Worm (Caenorhabditis elegans) whole organism, young adult: ENCODE results near the gene D2045.8.

Source experiments
- C06A6.2 ChIP-seq: fragments of 200-800 bp; sonication (Bioruptor generic); conservative IDR thresholded peaks from 2 replicates; pipeline ENCODE4 v1.3.6; 2022; ENCODE audit warnings: missing genetic modification characterization, missing compliant biosample characterization
- D2030.7 ChIP-seq: fragments of 200-800 bp; sonication (Bioruptor generic); IDR thresholded peaks from 2 replicates; pipeline ENCODE4 v1.3.6; 2022; ENCODE audit warnings: missing genetic modification reagents, missing genetic modification characterization, missing compliant biosample characterization
- Y67H2A.10 ChIP-seq: fragments of 200-800 bp; sonication (Bioruptor generic); conservative IDR thresholded peaks from 2 replicates; pipeline ENCODE4 v1.3.6; 2022; ENCODE audit warnings: missing genetic modification reagents, missing genetic modification characterization, missing compliant biosample characterization
- Y79H2A.3 ChIP-seq: fragments of 200-800 bp; sonication (Bioruptor generic); conservative IDR thresholded peaks from 2 replicates; pipeline ENCODE4 v1.3.6; 2022; ENCODE audit warnings: missing genetic modification reagents, missing genetic modification characterization, missing compliant biosample characterization
- Y95B8A.8 ChIP-seq: fragments of 200-800 bp; sonication (Bioruptor generic); IDR thresholded peaks from 2 replicates; pipeline ENCODE4 v1.3.6; 2022; ENCODE audit warnings: missing genetic modification reagents, missing genetic modification characterization, missing compliant biosample characterization
- akir-1 ChIP-seq: fragments of 200-800 bp; sonication (Bioruptor generic); optimal IDR thresholded peaks from 2 replicates; lab custom pipeline; 2018; ENCODE audit warnings: mild to moderate bottlenecking, missing genetic modification characterization, moderate library complexity, missing compliant biosample characterization
- aptf-2 ChIP-seq: fragments of 200-800 bp; sonication (Bioruptor generic); conservative IDR thresholded peaks from 2 replicates; pipeline ENCODE4 v1.3.6; 2022; ENCODE audit warnings: missing genetic modification reagents, missing genetic modification characterization, missing compliant biosample characterization
- aptf-3 ChIP-seq: fragments of 200-800 bp; sonication (Bioruptor generic); IDR thresholded peaks from 2 replicates; pipeline ENCODE4 v1.3.6; 2022; ENCODE audit warnings: missing genetic modification characterization, missing compliant biosample characterization
- attf-5 ChIP-seq: fragments of 200-800 bp; sonication (Bioruptor generic); optimal IDR thresholded peaks from 2 replicates; lab custom pipeline; 2018; ENCODE audit warnings: mild to moderate bottlenecking, missing genetic modification characterization, missing compliant biosample characterization
- ccch-3 ChIP-seq: fragments of 200-800 bp; sonication (Bioruptor generic); optimal IDR thresholded peaks from 2 replicates; lab custom pipeline; 2018; ENCODE audit warnings: mild to moderate bottlenecking, missing genetic modification characterization, missing compliant biosample characterization
- cebp-2 ChIP-seq: fragments of 200-800 bp; sonication (Bioruptor generic); IDR thresholded peaks from 2 replicates; pipeline ENCODE4 v1.3.6; 2022; ENCODE audit warnings: missing genetic modification characterization, missing compliant biosample characterization
- ceh-27 ChIP-seq: fragments of 200-800 bp; sonication (Bioruptor generic); optimal IDR thresholded peaks from 2 replicates; lab custom pipeline; 2018; ENCODE audit warnings: mild to moderate bottlenecking, missing genetic modification characterization, moderate library complexity, missing compliant biosample characterization
- ceh-40 ChIP-seq: fragments of 200-800 bp; sonication (Bioruptor generic); IDR thresholded peaks from 2 replicates; pipeline ENCODE4 v1.3.6; 2022; ENCODE audit warnings: missing genetic modification characterization, missing compliant biosample characterization
- ceh-58 ChIP-seq: fragments of 200-800 bp; sonication (Bioruptor generic); IDR thresholded peaks from 2 replicates; pipeline ENCODE4 v1.3.6; 2022; ENCODE audit warnings: missing genetic modification characterization, missing compliant biosample characterization
- ceh-79 ChIP-seq: sonication (generic microtip); optimal IDR thresholded peaks from 2 replicates; lab custom pipeline; 2017; ENCODE audit warnings: mild to moderate bottlenecking, missing genetic modification characterization, missing compliant biosample characterization
- chd-7 ChIP-seq: sonication (generic microtip); optimal IDR thresholded peaks from 2 replicates; lab custom pipeline; 2016; ENCODE audit warnings: mild to moderate bottlenecking, missing genetic modification characterization, moderate library complexity, missing compliant biosample characterization
- dpff-1 ChIP-seq: sonication (generic microtip); optimal IDR thresholded peaks from 2 replicates; lab custom pipeline; 2017; ENCODE audit warnings: mild to moderate bottlenecking, missing genetic modification characterization, missing compliant biosample characterization
- egl-18 ChIP-seq: fragments of 200-800 bp; sonication (Bioruptor generic); IDR thresholded peaks from 2 replicates; pipeline ENCODE4 v1.3.6; 2022; ENCODE audit warnings: missing genetic modification reagents, missing genetic modification characterization, missing compliant biosample characterization
- hmg-20 ChIP-seq: fragments of 200-800 bp; sonication (Bioruptor generic); IDR thresholded peaks from 2 replicates; pipeline ENCODE4 v1.3.6; 2022; ENCODE audit warnings: missing genetic modification reagents, missing genetic modification characterization, missing compliant biosample characterization
- hrde-1 ChIP-seq: sonication (generic microtip); optimal IDR thresholded peaks from 2 replicates; lab custom pipeline; 2016; ENCODE audit warnings: missing genetic modification characterization, mild to moderate bottlenecking, missing compliant biosample characterization, moderate library complexity, missing genotype, missing genetic modification reagents, borderline replicate concordance
- let-607 ChIP-seq, 2 experiments: fragments of 200-800 bp in 1 of 2; sonication (Bioruptor generic) in 1 of 2; sonication (generic microtip) in 1 of 2; optimal IDR thresholded peaks; 2 replicates each; lab custom pipeline; 2016 to 2018; ENCODE audit warnings: mild to moderate bottlenecking in 2 of 2, missing compliant biosample characterization in 2 of 2, missing genetic modification characterization in 2 of 2, moderate library complexity in 2 of 2, missing genotype in 1 of 2
- lin-26 ChIP-seq: fragments of 200-800 bp; sonication (Bioruptor generic); IDR thresholded peaks from 2 replicates; pipeline ENCODE4 v1.3.6; 2022; ENCODE audit warnings: missing genetic modification reagents, missing genetic modification characterization, missing compliant biosample characterization
- lsl-1 ChIP-seq: fragments of 200-800 bp; sonication (Bioruptor generic); optimal IDR thresholded peaks from 2 replicates; lab custom pipeline; 2018; ENCODE audit warnings: mild to moderate bottlenecking, missing genetic modification characterization, moderate library complexity, missing compliant biosample characterization
- madf-8 ChIP-seq: fragments of 200-800 bp; sonication (Bioruptor generic); conservative IDR thresholded peaks from 2 replicates; pipeline ENCODE4 v1.3.6; 2022; ENCODE audit warnings: missing genetic modification reagents, missing genetic modification characterization, missing compliant biosample characterization
- mel-28 ChIP-seq: sonication (generic microtip); optimal IDR thresholded peaks from 2 replicates; lab custom pipeline; 2016; ENCODE audit warnings: borderline replicate concordance, mild to moderate bottlenecking, missing genetic modification characterization, missing compliant biosample characterization
- mes-4 ChIP-seq: sonication (generic microtip); optimal IDR thresholded peaks from 2 replicates; lab custom pipeline; 2016; ENCODE audit warnings: missing genotype, missing genetic modification characterization, missing compliant biosample characterization
- mxl-1 ChIP-seq: sonication (generic microtip); optimal IDR thresholded peaks from 2 replicates; lab custom pipeline; 2016; ENCODE audit warnings: missing genetic modification characterization, missing compliant biosample characterization
- nfya-2 ChIP-seq: fragments of 200-800 bp; sonication (Bioruptor generic); IDR thresholded peaks from 2 replicates; pipeline ENCODE4 v1.3.6; 2022; ENCODE audit warnings: missing genetic modification reagents, missing genetic modification characterization, missing compliant biosample characterization
- nfyb-1 ChIP-seq: fragments of 200-800 bp; sonication (Bioruptor generic); IDR thresholded peaks from 2 replicates; pipeline ENCODE4 v1.3.6; 2022; ENCODE audit warnings: missing genetic modification reagents, missing genetic modification characterization, missing compliant biosample characterization
- nhr-179 ChIP-seq: sonication (generic microtip); optimal IDR thresholded peaks from 2 replicates; lab custom pipeline; 2016; ENCODE audit warnings: mild to moderate bottlenecking, missing genetic modification characterization, missing compliant biosample characterization
- nhr-27 ChIP-seq: fragments of 200-800 bp; sonication (Bioruptor generic); optimal IDR thresholded peaks from 2 replicates; lab custom pipeline; 2018; ENCODE audit warnings: mild to moderate bottlenecking, missing genetic modification characterization, moderate library complexity, missing compliant biosample characterization
- pbrm-1 ChIP-seq: fragments of 200-800 bp; sonication (Bioruptor generic); IDR thresholded peaks from 2 replicates; pipeline ENCODE4 v1.3.6; 2022; ENCODE audit warnings: missing genetic modification reagents, missing genetic modification characterization, missing compliant biosample characterization
- pha-4 ChIP-seq: fragments of 150-350 bp; sonication (generic microtip); optimal IDR thresholded peaks from 2 replicates; lab custom pipeline; 2014; ENCODE audit warnings: missing biosample characterization, missing genetic modification reagents, missing genetic modification characterization
- rcor-1 ChIP-seq: fragments of 200-800 bp; sonication (Bioruptor generic); IDR thresholded peaks from 2 replicates; pipeline ENCODE4 v1.3.6; 2022; ENCODE audit warnings: missing genetic modification reagents, missing genetic modification characterization, missing compliant biosample characterization
- rec-8 ChIP-seq, 2 experiments: sonication (generic microtip); optimal IDR thresholded peaks; 2 replicates each; lab custom pipeline; 2016; ENCODE audit warnings: mild to moderate bottlenecking in 2 of 2, missing genetic modification characterization in 2 of 2, missing genetic modification reagents in 2 of 2, missing genotype in 2 of 2, missing biosample characterization in 1 of 2, missing compliant biosample characterization in 1 of 2, moderate library complexity in 1 of 2
- snpc-3.4 ChIP-seq: sonication (generic microtip); optimal IDR thresholded peaks from 2 replicates; lab custom pipeline; 2017; ENCODE audit warnings: missing genetic modification characterization, mild to moderate bottlenecking, missing compliant biosample characterization, antibody characterized with exemption, moderate library complexity, missing genotype, missing genetic modification reagents
- snpc-4 ChIP-seq, 5 experiments: fragments of 150-350 bp in 1 of 5; sonication (generic microtip) in 4 of 5; optimal IDR thresholded peaks; 2 replicates each; lab custom pipeline; 2014 to 2018; ENCODE audit warnings: missing genetic modification characterization in 5 of 5, missing biosample characterization in 3 of 5, antibody characterized with exemption in 2 of 5, mild to moderate bottlenecking in 2 of 5, missing compliant biosample characterization in 2 of 5, missing genotype in 2 of 5, moderate library complexity in 2 of 5, missing genetic modification reagents in 1 of 5
- ztf-28 ChIP-seq: fragments of 200-800 bp; sonication (Bioruptor generic); IDR thresholded peaks from 2 replicates; pipeline ENCODE4 v1.3.6; 2022; ENCODE audit warnings: missing genetic modification reagents, missing genetic modification characterization, missing compliant biosample characterization

D2045.8 gene

DNA sequence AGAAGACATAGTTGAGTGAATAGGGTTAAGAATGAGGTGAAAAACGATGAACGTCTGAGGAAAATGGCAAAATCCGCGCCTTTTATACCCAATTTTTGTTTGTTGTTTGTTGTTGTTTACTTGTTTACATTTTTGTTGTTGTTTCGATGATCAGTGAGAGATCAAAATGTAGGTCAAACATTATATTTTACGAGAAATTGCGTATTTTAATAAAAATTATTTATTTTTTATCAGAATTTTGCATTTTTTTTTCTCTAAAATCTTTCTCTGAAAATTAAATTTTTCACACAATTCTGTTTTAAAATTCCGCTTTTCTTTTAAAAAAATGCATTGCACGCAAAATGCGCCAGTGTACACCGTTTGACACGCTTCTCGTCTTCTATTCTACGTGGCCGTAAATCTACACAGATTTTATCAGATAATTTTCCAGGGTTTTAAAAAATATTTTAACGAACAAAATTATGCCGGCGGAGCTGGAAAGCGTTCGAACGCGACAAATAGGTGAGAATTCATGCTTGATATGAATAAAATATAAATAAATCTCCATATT lies 24.7 kb downstream of the D2045.8 start, which contains the start of the genes sip-1 and sly-1 (continued):
- no peak for TF ChIP-seq cebp-2 (GFP tag; lab: Robert Waterston, UW)
- TF ChIP-seq ceh-58 (GFP tag; lab: Robert Waterston, UW), result no peak
- TF ChIP-seq ceh-79, result no peak
- no peak for TF ChIP-seq mes-4 (tag; lab: Kevin White, UChicago)

- TF ChIP-seq pha-4 (tag; lab: Kevin White, UChicago), result no peak
- no peak for TF ChIP-seq nfya-2 (GFP tag; lab: Robert Waterston, UW)
- TF ChIP-seq attf-5 (GFP tag; lab: Kevin White, UChicago), result no peak
- no peak for TF ChIP-seq let-607 (tag; optimal IDR thresholded peaks at IDR 0.05; lab: Kevin White, UChicago)
- TF ChIP-seq mel-28, result no peak
- TF ChIP-seq nhr-179 (tag; lab: Kevin White, UChicago), result no peak
- TF ChIP-seq hmg-20 (GFP tag; lab: Robert Waterston, UW), result no peak
Measured at ce11 chrIII:10512570-10512969, 30.5 kb downstream of the D2045.8 start.

ce11 chrIII:10515751-10516150 lies 33.7 kb downstream of the D2045.8 start:
- TF ChIP-seq ceh-40 (GFP tag; lab: Robert Waterston, UW), result no peak
- no peak for TF ChIP-seq D2030.7
- TF ChIP-seq aptf-2 (GFP tag; lab: Robert Waterston, UW), result no peak
- TF ChIP-seq lin-26 (GFP tag; lab: Robert Waterston, UW), result no peak
- TF ChIP-seq hrde-1 (tag; lab: Kevin White, UChicago), result no peak
- no peak for TF ChIP-seq Y95B8A.8 (GFP tag; lab: Robert Waterston, UW)
- TF ChIP-seq Y67H2A.10 (GFP tag; lab: Robert Waterston, UW), result no peak
- no peak for TF ChIP-seq snpc-4 (GFP tag; optimal IDR thresholded peaks at IDR 0.05; lab: Kevin White, UChicago)
- no peak for TF ChIP-seq snpc-4 (tag; optimal IDR thresholded peaks at IDR 0.05; lab: Kevin White, UChicago)
- TF ChIP-seq ztf-28, result no peak
- no peak for TF ChIP-seq dpff-1
- TF ChIP-seq mxl-1, result no peak
- no peak for TF ChIP-seq ceh-27 (GFP tag; lab: Kevin White, UChicago)
- no peak for TF ChIP-seq aptf-3 (GFP tag; lab: Robert Waterston, UW)
- TF ChIP-seq pbrm-1 (GFP tag; lab: Robert Waterston, UW), result no peak
- no peak for TF ChIP-seq madf-8 (GFP tag; lab: Robert Waterston, UW)
- TF ChIP-seq Y79H2A.3 (GFP tag; lab: Robert Waterston, UW), result no peak
- no peak for TF ChIP-seq ccch-3 (GFP tag; lab: Kevin White, UChicago)
- no peak for TF ChIP-seq hmg-20 (GFP tag; lab: Robert Waterston, UW)
- TF ChIP-seq nhr-27 (tag; lab: Kevin White, UChicago), result no peak

- 0 out of 2 replicates have a peak, but pooled peaks have one; percentile 51 for TF ChIP-seq nfyb-1
- TF ChIP-seq ztf-28, result no peak
Measured at ce11 chrIII:10518884-10519283, 36.8 kb downstream of the D2045.8 start.

ce11 chrIII:10519615-10520014 lies 37.5 kb downstream of the D2045.8 start:
- no peak for TF ChIP-seq egl-18 (GFP tag; lab: Robert Waterston, UW)
- no peak for TF ChIP-seq rcor-1
- no peak for TF ChIP-seq C06A6.2
- no peak for TF ChIP-seq chd-7 (tag; lab: Kevin White, UChicago)
- TF ChIP-seq nhr-27 (tag; lab: Kevin White, UChicago), result no peak
- TF ChIP-seq Y95B8A.8 (GFP tag; lab: Robert Waterston, UW), result no peak
- TF ChIP-seq snpc-4 (GFP tag; optimal IDR thresholded peaks at IDR 0.05; lab: Kevin White, UChicago), result no peak
- TF ChIP-seq snpc-4 (tag; optimal IDR thresholded peaks at IDR 0.05; lab: Kevin White, UChicago), result no peak
- TF ChIP-seq nfya-2 (GFP tag; lab: Robert Waterston, UW), result no peak
- TF ChIP-seq rec-8 (tag; optimal IDR thresholded peaks at IDR 0.05; lab: Kevin White, UChicago), result no peak
- TF ChIP-seq mel-28, result no peak
- TF ChIP-seq snpc-3.4 (tag; lab: Kevin White, UChicago), result no peak
- no peak for TF ChIP-seq lin-26 (GFP tag; lab: Robert Waterston, UW)
- no peak for TF ChIP-seq akir-1
- TF ChIP-seq lsl-1 (GFP tag; lab: Kevin White, UChicago), result no peak
- no peak for TF ChIP-seq Y67H2A.10 (GFP tag; lab: Robert Waterston, UW)
